Worm (Caenorhabditis elegans) whole organism, late embryonic: ENCODE data around the gene csn-4.

ENCODE experiments used
- T23F11.4 ChIP-seq: fragments of 200-800 bp; sonication (Bioruptor generic); optimal IDR thresholded peaks from 2 replicates; lab custom pipeline; 2018; ENCODE audit warnings: mild to moderate bottlenecking, missing genetic modification characterization, missing compliant biosample characterization
- ceh-19 ChIP-seq: fragments of 200-800 bp; sonication (Bioruptor generic); optimal IDR thresholded peaks from 2 replicates; lab custom pipeline; 2018; ENCODE audit warnings: mild to moderate bottlenecking, missing genetic modification characterization, missing compliant biosample characterization
- ceh-9 ChIP-seq: sonication (generic microtip); optimal IDR thresholded peaks from 2 replicates; lab custom pipeline; 2016; ENCODE audit warnings: mild to moderate bottlenecking, missing genetic modification characterization, inconsistent platforms, missing compliant biosample characterization
- dve-1 ChIP-seq: sonication (generic microtip); optimal IDR thresholded peaks from 2 replicates; lab custom pipeline; 2017; ENCODE audit warnings: antibody characterized with exemption, mild to moderate bottlenecking, missing genetic modification characterization, missing compliant biosample characterization
- hlh-13 ChIP-seq: fragments of 200-800 bp; sonication (Bioruptor generic); optimal IDR thresholded peaks from 2 replicates; lab custom pipeline; 2018; ENCODE audit warnings: mild to moderate bottlenecking, missing genetic modification characterization, missing compliant biosample characterization
- hlh-6 ChIP-seq: sonication (generic microtip); optimal IDR thresholded peaks from 2 replicates; lab custom pipeline; 2016; ENCODE audit warnings: missing genotype, missing genetic modification characterization, missing compliant biosample characterization
- lim-6 ChIP-seq: sonication (generic microtip); optimal IDR thresholded peaks from 2 replicates; lab custom pipeline; 2016; ENCODE audit warnings: missing genetic modification characterization, missing compliant biosample characterization
- odd-2 ChIP-seq: sonication (generic microtip); optimal IDR thresholded peaks from 2 replicates; lab custom pipeline; 2017; ENCODE audit warnings: antibody characterized with exemption, mild to moderate bottlenecking, missing genetic modification characterization, missing compliant biosample characterization
- pax-1 ChIP-seq: fragments of 150-350 bp; optimal IDR thresholded peaks from 2 replicates; lab custom pipeline; 2014; ENCODE audit warnings: missing biosample characterization, missing genetic modification characterization
- rnt-1 ChIP-seq: sonication (generic microtip); optimal IDR thresholded peaks from 2 replicates; lab custom pipeline; 2016; ENCODE audit warnings: missing genetic modification characterization, missing compliant biosample characterization
- sox-4 ChIP-seq: sonication (generic microtip); optimal IDR thresholded peaks from 2 replicates; lab custom pipeline; 2017; ENCODE audit warnings: mild to moderate bottlenecking, missing genetic modification characterization, inconsistent platforms, missing compliant biosample characterization
- tbx-2 ChIP-seq: sonication (generic microtip); optimal IDR thresholded peaks from 2 replicates; lab custom pipeline; 2016; ENCODE audit warnings: missing genetic modification characterization, missing compliant biosample characterization
- tbx-7 ChIP-seq: sonication (generic microtip); optimal IDR thresholded peaks from 2 replicates; lab custom pipeline; 2016; ENCODE audit warnings: missing genotype, missing genetic modification characterization, missing compliant biosample characterization

DNA sequence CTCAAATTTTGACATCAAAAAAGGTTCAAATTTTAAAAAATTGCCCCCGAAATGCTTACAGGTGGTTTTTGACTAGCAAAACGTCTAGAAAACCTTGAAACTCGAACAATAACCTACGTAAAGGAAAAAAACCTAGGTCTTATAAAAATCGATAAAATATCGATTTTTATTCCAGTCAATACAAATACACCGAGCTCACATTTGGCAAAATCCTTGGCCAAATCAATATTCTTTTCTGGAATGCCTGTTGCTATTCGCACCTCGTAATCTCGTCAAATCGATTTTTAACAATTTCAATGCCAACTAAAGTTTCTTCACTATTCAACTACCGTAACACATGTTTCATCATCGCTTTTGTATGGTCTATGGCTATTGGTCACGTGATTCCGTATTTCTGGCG, 39.8 kb downstream of the csn-4 start:
- TF ChIP-seq dve-1 (tag; lab: Kevin White, UChicago): no peak
- TF ChIP-seq tbx-7 (tag; lab: Kevin White, UChicago): no peak
- no peak for TF ChIP-seq T23F11.4 (GFP tag; lab: Kevin White, UChicago)
- no peak for TF ChIP-seq ceh-19 (GFP tag; lab: Kevin White, UChicago)
- no peak for TF ChIP-seq lim-6 (tag; lab: Kevin White, UChicago)
- no peak for TF ChIP-seq odd-2 (tag; lab: Kevin White, UChicago)
- TF ChIP-seq sox-4 (tag; lab: Kevin White, UChicago): no peak
- no peak for TF ChIP-seq ceh-9 (tag; lab: Kevin White, UChicago)
- no peak for TF ChIP-seq hlh-13 (GFP tag; lab: Kevin White, UChicago)
- TF ChIP-seq hlh-6: no peak
- TF ChIP-seq tbx-2: no peak
- TF ChIP-seq rnt-1 (tag; lab: Kevin White, UChicago): no peak
- no peak for TF ChIP-seq pax-1 (tag; lab: Kevin White, UChicago)
